Worm (Caenorhabditis elegans): ENCODE results near the gene C27A7.5.

ce11 chrV:12179338-12179737 lies 17.2 kb upstream of the C27A7.5 start, which contains the start of gene clec-224:
- TF ChIP-seq aly-2 (tag; optimal IDR thresholded peaks at IDR 0.05), result no peak
- no peak for TF ChIP-seq nhr-237 (tag; optimal IDR thresholded peaks at IDR 0.05)
- no peak for TF ChIP-seq fos-1 (tag; optimal IDR thresholded peaks at IDR 0.05)
- TF ChIP-seq lin-39 (tag; optimal IDR thresholded peaks at IDR 0.05), result no peak
- TF ChIP-seq lsy-2 (tag; optimal IDR thresholded peaks at IDR 0.05), result no peak
- TF ChIP-seq lin-11 (tag; optimal IDR thresholded peaks at IDR 0.05), result no peak
- TF ChIP-seq unc-62 (GFP tag; optimal IDR thresholded peaks at IDR 0.05), result no peak
- TF ChIP-seq blmp-1 (tag; optimal IDR thresholded peaks at IDR 0.05; ENCODE audit: insufficient read depth), result no peak
- TF ChIP-seq nhr-11 (tag; optimal IDR thresholded peaks at IDR 0.05), result no peak
- no peak for TF ChIP-seq nhr-6 (tag; optimal IDR thresholded peaks at IDR 0.05)
- TF ChIP-seq nhr-25 (tag; optimal IDR thresholded peaks at IDR 0.05), result no peak
- no peak for TF ChIP-seq nhr-77 (tag; optimal IDR thresholded peaks at IDR 0.05)
- no peak for TF ChIP-seq elt-3 (tag; optimal IDR thresholded peaks at IDR 0.05)

Measured in whole organism, L2 larva.